Worm (Caenorhabditis elegans): ENCODE data around the gene srh-159.

Gene srh-159

DNA sequence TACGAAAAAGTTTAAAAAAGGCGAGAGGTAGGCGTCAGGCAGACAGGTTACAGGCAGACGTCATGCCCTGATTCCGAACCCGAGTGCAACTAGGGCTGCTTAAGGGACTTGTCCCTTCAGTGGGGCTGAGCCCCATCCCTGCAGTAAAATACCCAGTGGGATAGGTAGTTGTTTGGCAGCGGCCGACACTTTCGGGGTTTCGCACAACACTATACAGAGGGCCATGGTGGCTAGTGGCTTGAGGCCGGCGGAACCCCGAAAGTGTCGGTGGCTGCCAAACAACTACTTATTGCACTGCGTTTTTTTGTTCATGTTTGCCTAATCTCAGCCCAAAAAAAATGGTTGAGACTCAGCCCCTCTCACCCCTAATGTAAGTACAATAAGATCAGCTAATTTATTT, 33.5 kb downstream of the srh-159 start:
- no peak for TF ChIP-seq snpc-4 (GFP tag; optimal IDR thresholded peaks at IDR 0.05)
- peak in 2 of 4 experiments; percentile 69 to 77 for TF ChIP-seq snpc-4 (tag; optimal IDR thresholded peaks at IDR 0.05)
- TF ChIP-seq snpc-1.1 (tag; optimal IDR thresholded peaks at IDR 0.05; ENCODE audit: insufficient read depth): peak; percentile 6
- no peak for TF ChIP-seq mcd-1 (GFP tag; IDR thresholded peaks at IDR 0.05)
- TF ChIP-seq attf-6 (GFP tag; IDR thresholded peaks at IDR 0.05): 0 out of 2 replicates have a peak, but pooled peaks have one; percentile 24

DNA sequence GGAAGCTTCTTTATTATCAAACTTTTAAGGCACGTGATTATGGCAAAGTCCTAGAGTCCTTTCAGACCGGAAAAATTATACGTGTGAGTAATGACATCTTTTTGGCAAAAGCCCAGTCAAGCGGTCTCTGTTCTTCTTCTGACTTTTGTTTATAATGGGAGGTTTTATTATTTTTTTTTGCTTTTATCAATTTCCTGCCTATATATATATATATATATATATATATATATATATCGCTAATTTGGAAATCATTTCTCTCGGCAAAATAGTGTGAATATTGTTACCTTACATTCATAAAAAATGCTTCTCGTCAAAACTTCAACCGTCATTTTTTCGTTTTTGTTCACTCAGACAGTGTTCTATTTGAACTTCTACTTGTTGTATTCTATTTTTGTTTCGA, 35.5 kb downstream of the srh-159 start, which contains the start of gene srbc-62:
srbc-62 (plus strand) TSS at position 301 of the 400 bp plus-strand sequence.
- no peak for TF ChIP-seq ZK185.1 (tag; optimal IDR thresholded peaks at IDR 0.05; ENCODE audit: poor library complexity, severe bottlenecking)
- TF ChIP-seq bed-2 (GFP tag; IDR thresholded peaks at IDR 0.05): no peak
- no peak for TF ChIP-seq madf-6 (GFP tag; IDR thresholded peaks at IDR 0.05)
- TF ChIP-seq nhr-27 (tag; optimal IDR thresholded peaks at IDR 0.05): no peak
- TF ChIP-seq F52B5.7 (tag; optimal IDR thresholded peaks at IDR 0.05): no peak
- no peak for TF ChIP-seq B0336.3 (GFP tag; IDR thresholded peaks at IDR 0.05)
- no peak for TF ChIP-seq nfyb-1 (GFP tag; IDR thresholded peaks at IDR 0.05)
- TF ChIP-seq ztf-26 (tag; optimal IDR thresholded peaks at IDR 0.05): no peak
- no peak for TF ChIP-seq unc-130 (GFP tag; optimal IDR thresholded peaks at IDR 0.05)
- no peak for TF ChIP-seq madf-3 (GFP tag; IDR thresholded peaks at IDR 0.05)
- TF ChIP-seq attf-6 (GFP tag; IDR thresholded peaks at IDR 0.05): no peak
- no peak for TF ChIP-seq fkh-3 (tag; optimal IDR thresholded peaks at IDR 0.05)
- TF ChIP-seq lir-1 (GFP tag; conservative IDR thresholded peaks at IDR 0.05): no peak
- no peak for TF ChIP-seq T07F8.4 (tag; optimal IDR thresholded peaks at IDR 0.05)
- no peak for TF ChIP-seq dpl-1 (GFP tag; optimal IDR thresholded peaks at IDR 0.05)
- TF ChIP-seq chd-7 (tag; optimal IDR thresholded peaks at IDR 0.05): no peak
- TF ChIP-seq egrh-3 (GFP tag; IDR thresholded peaks at IDR 0.05): no peak
- no peak for TF ChIP-seq nhr-90 (tag; optimal IDR thresholded peaks at IDR 0.05)
- no peak for TF ChIP-seq Y56A3A.18 (GFP tag; IDR thresholded peaks at IDR 0.05)

DNA sequence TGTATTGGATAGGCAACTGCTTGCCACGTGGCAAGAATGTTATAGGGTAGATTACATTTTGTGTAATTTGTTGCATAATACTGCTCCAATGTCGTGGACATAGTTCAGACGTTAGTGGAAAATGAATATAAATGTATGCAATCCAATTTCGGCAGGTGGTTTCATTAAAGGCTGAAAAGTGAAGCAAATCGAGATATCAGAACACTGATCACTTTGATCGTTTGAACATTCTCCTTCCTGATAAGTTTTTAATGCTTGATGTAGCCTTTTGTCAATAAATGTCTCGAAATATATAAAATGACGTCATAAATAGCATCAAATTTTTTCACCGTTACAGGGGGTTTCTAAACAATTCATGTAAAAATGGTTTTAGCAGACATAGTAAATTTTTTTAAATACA, 38.2 kb downstream of the srh-159 start, which contains the start of gene srh-109:
srh-109 (minus strand) TSS at position 101 of the 400 bp plus-strand sequence.
- no peak for TF ChIP-seq rec-8 (tag; optimal IDR thresholded peaks at IDR 0.05)
- no peak for TF ChIP-seq F57C9.4 (tag; optimal IDR thresholded peaks at IDR 0.05)
- no peak for TF ChIP-seq bed-2 (GFP tag; IDR thresholded peaks at IDR 0.05)
- no peak for TF ChIP-seq lin-54 (GFP tag; optimal IDR thresholded peaks at IDR 0.05)
- no peak for TF ChIP-seq ztf-28 (GFP tag; IDR thresholded peaks at IDR 0.05)
- no peak for TF ChIP-seq madf-6 (GFP tag; IDR thresholded peaks at IDR 0.05)
- no peak for TF ChIP-seq ztf-18 (tag; optimal IDR thresholded peaks at IDR 0.05)
- no peak for TF ChIP-seq lsl-1 (GFP tag; optimal IDR thresholded peaks at IDR 0.05)
- no peak for TF ChIP-seq cebp-2 (GFP tag; IDR thresholded peaks at IDR 0.05)
- no peak for TF ChIP-seq Y53F4B.3 (GFP tag; IDR thresholded peaks at IDR 0.05)
- no peak for TF ChIP-seq bed-1 (GFP tag; IDR thresholded peaks at IDR 0.05)
- no peak for TF ChIP-seq F57A8.1 (GFP tag; optimal IDR thresholded peaks at IDR 0.05)

DNA sequence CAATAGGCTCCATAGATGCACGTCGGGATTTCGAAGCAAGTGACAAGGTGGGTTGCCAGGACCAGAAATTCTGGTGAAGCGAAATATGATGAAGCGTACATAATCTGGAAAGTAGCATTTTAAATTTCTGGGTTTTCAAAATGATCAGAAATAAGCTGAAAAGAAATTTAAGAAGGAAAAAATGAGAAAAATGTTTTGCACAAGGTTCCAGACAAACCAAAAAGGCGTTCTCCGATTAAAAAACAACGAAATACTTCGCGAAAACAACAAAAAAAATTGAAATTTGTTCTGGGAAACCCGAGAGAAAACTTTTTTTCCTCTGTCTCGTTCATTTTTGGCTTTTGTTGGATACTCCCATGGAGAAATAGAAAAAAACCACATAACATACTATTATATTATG, 41.2 kb downstream of the srh-159 start, which contains the start of gene srh-252:
srh-252 (minus strand) TSS at position 101 of the 400 bp plus-strand sequence.
- TF ChIP-seq K12H6.12 (tag; optimal IDR thresholded peaks at IDR 0.05) (no peak), nhr-27 (tag; optimal IDR thresholded peaks at IDR 0.05) (no peak), ztf-25 (GFP tag; IDR thresholded peaks at IDR 0.05) (no peak), B0261.1 (tag; optimal IDR thresholded peaks at IDR 0.05) (no peak), hlh-26 (GFP tag; conservative IDR thresholded peaks at IDR 0.05) (no peak), sea-2 (GFP tag; IDR thresholded peaks at IDR 0.05) (no peak), lin-54 (GFP tag; optimal IDR thresholded peaks at IDR 0.05) (no peak), Y53G8AR.9 (GFP tag; conservative IDR thresholded peaks at IDR 0.05) (no peak), ama-1 (optimal IDR thresholded peaks at IDR 0.05) (no peak), ama-1 (GFP tag; optimal IDR thresholded peaks at IDR 0.05) (no peak), ceh-40 (GFP tag; IDR thresholded peaks at IDR 0.05) (no peak), rec-8 (tag; optimal IDR thresholded peaks at IDR 0.05) (no peak), F39B2.1 (GFP tag; IDR thresholded peaks at IDR 0.05) (no peak), snpc-1.3 (tag; optimal IDR thresholded peaks at IDR 0.05; ENCODE audit: insufficient read depth) (no peak), dox-1 (GFP tag; IDR thresholded peaks at IDR 0.05) (no peak), F55B11.4 (tag; optimal IDR thresholded peaks at IDR 0.05; ENCODE audit: borderline replicate concordance, insufficient read depth) (no peak)

Measured in whole organism, young adult.